Worm (Caenorhabditis elegans): Measurements from ENCODE around the gene twk-24.

DNA sequence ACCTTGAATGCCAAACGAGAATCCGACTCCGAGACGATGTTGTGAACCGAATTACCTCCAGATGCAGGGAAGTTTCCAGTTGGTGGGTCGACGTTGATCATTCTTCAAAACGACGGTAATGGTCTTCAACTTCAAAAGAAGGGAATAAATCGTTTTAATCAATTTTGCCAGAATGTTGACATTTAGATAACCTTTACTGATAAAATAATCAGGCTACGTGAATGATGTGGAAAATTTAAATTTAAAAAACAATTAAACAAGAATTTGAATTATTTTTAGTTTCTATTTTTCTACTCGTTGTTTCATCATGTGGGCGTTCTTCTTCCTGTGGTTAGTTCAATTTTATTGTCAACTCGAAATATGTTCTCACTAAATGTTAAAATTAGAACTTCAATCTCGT lies 5.4 kb downstream of the twk-24 start, which contains the start of gene ssp-35:
- TF ChIP-seq cog-1 (tag; optimal IDR thresholded peaks at IDR 0.05) = no peak
- TF ChIP-seq tab-1 (GFP tag; IDR thresholded peaks at IDR 0.05) = no peak
- no peak for TF ChIP-seq ref-1 (GFP tag; conservative IDR thresholded peaks at IDR 0.05)
- no peak for TF ChIP-seq ztf-23 (GFP tag; IDR thresholded peaks at IDR 0.05)
- no peak for TF ChIP-seq flt-1 (GFP tag; IDR thresholded peaks at IDR 0.05)
- TF ChIP-seq ztf-29 (GFP tag; IDR thresholded peaks at IDR 0.05) = no peak
- no peak for TF ChIP-seq klf-2 (GFP tag; conservative IDR thresholded peaks at IDR 0.05)
- no peak for TF ChIP-seq med-1 (GFP tag; optimal IDR thresholded peaks at IDR 0.05; ENCODE audit: insufficient read depth)
